Worm (Caenorhabditis elegans) whole organism, L4 larva: ENCODE results near the gene C50F4.12.

ENCODE experiments used
- F26F4.8 ChIP-seq: fragments of 200-800 bp; sonication (Bioruptor generic); conservative IDR thresholded peaks from 2 replicates; pipeline ENCODE4 v1.3.6; 2022; ENCODE audit warnings: missing genetic modification characterization, missing compliant biosample characterization
- Y48G9A.11 ChIP-seq: fragments of 200-800 bp; sonication (Bioruptor generic); IDR thresholded peaks from 2 replicates; pipeline ENCODE4 v1.3.6; 2022; ENCODE audit warnings: missing genetic modification reagents, missing genetic modification characterization, missing compliant biosample characterization
- Y75B8A.6 ChIP-seq: fragments of 200-800 bp; sonication (Bioruptor generic); IDR thresholded peaks from 2 replicates; pipeline ENCODE4 v1.3.6; 2022; ENCODE audit warnings: missing genetic modification reagents, missing genetic modification characterization, missing compliant biosample characterization
- aha-1 ChIP-seq: fragments of 150-350 bp; peaks from one replicate; lab custom pipeline; 2014; ENCODE audit warnings: missing biosample characterization, missing genetic modification characterization
- daf-16 ChIP-seq, 3 experiments: sonication (generic microtip); optimal IDR thresholded peaks; 2 replicates each; lab custom pipeline; 2016 to 2017; ENCODE audit warnings: missing genetic modification characterization in 3 of 3, missing genetic modification reagents in 3 of 3, mild to moderate bottlenecking in 2 of 3, missing compliant biosample characterization in 2 of 3, missing biosample characterization in 1 of 3, moderate library complexity in 1 of 3
- daf-8 ChIP-seq: fragments of 200-800 bp; sonication (Bioruptor generic); IDR thresholded peaks from 2 replicates; pipeline ENCODE4 v1.3.6; 2022; ENCODE audit warnings: missing genetic modification characterization, missing compliant biosample characterization
- dmd-6 ChIP-seq: fragments of 200-800 bp; sonication (Bioruptor generic); IDR thresholded peaks from 2 replicates; pipeline ENCODE4 v1.3.6; 2022; ENCODE audit warnings: missing genetic modification reagents, missing genetic modification characterization, missing compliant biosample characterization
- dve-1 ChIP-seq: sonication (generic microtip); optimal IDR thresholded peaks from 2 replicates; lab custom pipeline; 2017; ENCODE audit warnings: antibody characterized with exemption, mild to moderate bottlenecking, missing genetic modification characterization, missing compliant biosample characterization; ENCODE audit not compliant: insufficient read depth
- hif-1 ChIP-seq, 2 experiments: sonication (generic microtip); optimal IDR thresholded peaks; 2 replicates each; lab custom pipeline; 2016 to 2017; ENCODE audit warnings: missing compliant biosample characterization in 2 of 2, missing genetic modification characterization in 2 of 2, missing genetic modification reagents in 2 of 2, missing genotype in 2 of 2, mild to moderate bottlenecking in 1 of 2
- hlh-11 ChIP-seq: fragments of 200-800 bp; sonication (Bioruptor generic); optimal IDR thresholded peaks from 2 replicates; lab custom pipeline; 2018; ENCODE audit warnings: mild to moderate bottlenecking, missing genetic modification characterization, missing compliant biosample characterization
- lin-1 ChIP-seq: fragments of 200-800 bp; sonication (Bioruptor generic); IDR thresholded peaks from 2 replicates; pipeline ENCODE4 v1.3.6; 2022; ENCODE audit warnings: missing genetic modification reagents, missing genetic modification characterization, missing compliant biosample characterization
- mdl-1 ChIP-seq, 2 experiments: fragments of 150-350 bp in 1 of 2; sonication (generic microtip) in 1 of 2; optimal IDR thresholded peaks; 2 replicates each; lab custom pipeline; 2014 to 2017; ENCODE audit warnings: missing biosample characterization in 2 of 2, missing genetic modification characterization in 2 of 2
- mes-2 ChIP-seq: sonication (generic microtip); optimal IDR thresholded peaks from 2 replicates; lab custom pipeline; 2016; ENCODE audit warnings: missing genotype, mild to moderate bottlenecking, missing genetic modification characterization, missing compliant biosample characterization; ENCODE audit not compliant: poor library complexity, severe bottlenecking
- nhr-28 ChIP-seq: fragments of 150-350 bp; optimal IDR thresholded peaks from 2 replicates; lab custom pipeline; 2014; ENCODE audit warnings: missing biosample characterization, missing genetic modification characterization
- nhr-77 ChIP-seq: fragments of 150-350 bp; optimal IDR thresholded peaks from 2 replicates; lab custom pipeline; 2014; ENCODE audit warnings: missing biosample characterization, missing genetic modification characterization
- pqm-1 ChIP-seq: sonication (generic microtip); optimal IDR thresholded peaks from 2 replicates; lab custom pipeline; 2017; ENCODE audit warnings: missing biosample characterization, missing genetic modification characterization
- sdz-12 ChIP-seq: fragments of 200-800 bp; sonication (Bioruptor generic); optimal IDR thresholded peaks from 2 replicates; lab custom pipeline; 2018; ENCODE audit warnings: mild to moderate bottlenecking, missing genetic modification characterization, missing compliant biosample characterization
- tra-1 ChIP-seq: fragments of 200-800 bp; sonication (Bioruptor generic); IDR thresholded peaks from 2 replicates; pipeline ENCODE4 v1.3.6; 2022; ENCODE audit warnings: missing genetic modification reagents, missing genetic modification characterization, missing compliant biosample characterization
- unc-62 ChIP-seq, 3 experiments: fragments of 150-350 bp in 1 of 3; sonication (generic microtip); optimal IDR thresholded peaks in 2 of 3; peaks in 1 of 3; 1 replicate in 1 of 3; 2 replicates in 2 of 3; lab custom pipeline; 2014 to 2017; ENCODE audit warnings: missing biosample characterization in 3 of 3, missing genetic modification characterization in 3 of 3, missing genetic modification reagents in 3 of 3, missing genotype in 1 of 3
- vab-7 ChIP-seq: fragments of 200-800 bp; sonication (Bioruptor generic); IDR thresholded peaks from 2 replicates; pipeline ENCODE4 v1.3.6; 2022; ENCODE audit warnings: missing genetic modification reagents, missing genetic modification characterization, missing compliant biosample characterization
- zip-2 ChIP-seq: fragments of 150-350 bp; optimal IDR thresholded peaks from 2 replicates; lab custom pipeline; 2014; ENCODE audit warnings: missing biosample characterization, missing genetic modification characterization

The C50F4.12 gene

DNA sequence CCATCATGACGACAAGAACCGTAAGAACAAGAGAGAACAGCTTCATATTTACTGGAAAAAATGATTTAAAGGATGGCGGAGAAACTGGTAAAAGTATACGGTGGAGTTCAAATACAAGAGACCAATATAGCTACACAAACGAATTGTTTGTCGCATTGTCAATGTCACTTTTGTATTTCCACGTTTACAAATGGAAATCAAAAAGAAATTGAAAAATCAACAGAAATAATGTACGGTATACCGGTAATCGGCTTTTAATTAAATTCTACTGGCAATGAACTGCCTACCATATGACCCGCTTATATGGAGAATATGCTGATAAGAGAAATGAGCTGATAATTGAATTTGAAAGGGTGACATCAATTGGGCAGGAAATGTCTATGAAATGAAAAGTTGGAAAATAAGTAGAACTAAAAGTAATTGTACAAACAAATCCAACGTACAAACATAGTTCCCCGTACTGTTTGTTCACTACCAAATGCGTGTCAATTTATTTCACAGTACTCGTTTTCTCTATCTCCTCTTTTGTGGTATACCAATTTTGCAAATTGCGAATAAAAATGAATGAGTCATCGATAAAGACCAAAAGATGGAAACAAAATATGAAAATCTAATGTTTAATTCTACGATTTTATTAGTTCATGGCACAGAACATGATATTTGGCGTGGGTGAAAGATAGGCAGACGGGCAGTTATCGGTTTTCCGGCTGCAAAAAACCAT is 47.9 kb downstream of the C50F4.12 start, which contains the start of gene K06A4.7:
Gene K06A4.7, minus strand, starts transcription at position 51 of the 721 bp plus-strand sequence.
- TF ChIP-seq Y75B8A.6 (no peak), vab-7 (GFP tag; lab: Robert Waterston, UW) (no peak), hif-1 (tag; optimal IDR thresholded peaks at IDR 0.05; lab: Kevin White, UChicago) (peak in 1 of 2 experiments; percentile 1), lin-1 (GFP tag; lab: Robert Waterston, UW) (0 out of 2 replicates have a peak, but pooled peaks have one; percentile 17), aha-1 (tag; lab: Kevin White, UChicago) (peak; percentile 55), nhr-28 (tag; lab: Kevin White, UChicago) (peak; percentile 48), nhr-77 (no peak), mdl-1 (tag; optimal IDR thresholded peaks at IDR 0.05; lab: Kevin White, UChicago) (peak in 1 of 2 experiments; percentile 33), daf-16 (GFP tag; optimal IDR thresholded peaks at IDR 0.05; lab: Kevin White, UChicago) (no peak), daf-16 (tag; optimal IDR thresholded peaks at IDR 0.05; lab: Kevin White, UChicago) (peak; percentile 64), dve-1 (tag; lab: Kevin White, UChicago) (peak; percentile 21), dmd-6 (GFP tag; lab: Robert Waterston, UW) (peak; percentile 51), hlh-11 (tag; lab: Kevin White, UChicago) (peak; percentile 76), Y48G9A.11 (GFP tag; lab: Robert Waterston, UW) (no peak), tra-1 (GFP tag; lab: Robert Waterston, UW) (no peak)

DNA sequence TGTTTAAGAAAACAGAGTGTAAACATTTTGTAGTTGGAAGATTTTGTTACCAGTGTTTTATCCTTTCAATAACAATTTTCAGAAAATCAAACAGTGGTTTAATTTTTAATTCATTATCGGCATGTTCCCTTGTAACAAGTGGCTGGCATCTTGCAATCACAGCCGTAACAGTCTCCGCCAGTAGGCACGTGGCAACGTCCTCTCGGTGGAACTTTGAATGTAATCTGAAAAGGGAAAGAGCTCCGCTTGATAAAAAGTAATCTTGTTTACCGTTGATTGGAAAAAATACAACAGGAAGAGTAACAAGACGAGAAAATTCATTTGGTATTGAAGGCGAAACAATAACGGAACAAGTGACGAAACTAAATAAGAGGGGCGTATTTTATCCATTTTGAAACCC is 50.1 kb downstream of the C50F4.12 start, which contains the start of gene K06A4.10:
Gene K06A4.10, minus strand, starts transcription at position 390 of the 400 bp plus-strand sequence.
- peak; percentile 53 for TF ChIP-seq hlh-11 (tag; lab: Kevin White, UChicago)
- TF ChIP-seq zip-2 (tag; lab: Kevin White, UChicago): no peak
- no peak for TF ChIP-seq F26F4.8 (GFP tag; lab: Robert Waterston, UW)
- TF ChIP-seq dmd-6 (GFP tag; lab: Robert Waterston, UW): no peak; the same call in 1 of the 2 replicates
- TF ChIP-seq daf-16 (GFP tag; optimal IDR thresholded peaks at IDR 0.05; lab: Kevin White, UChicago): no peak
- peak; percentile 64 for TF ChIP-seq daf-16 (tag; optimal IDR thresholded peaks at IDR 0.05; lab: Kevin White, UChicago)
- no peak for TF ChIP-seq mes-2 (tag; lab: Kevin White, UChicago)
- peak; percentile 13 for TF ChIP-seq nhr-28 (tag; lab: Kevin White, UChicago)
- TF ChIP-seq mdl-1 (tag; optimal IDR thresholded peaks at IDR 0.05; lab: Kevin White, UChicago): peak in 1 of 2 experiments; percentile 38
- TF ChIP-seq pqm-1 (tag; lab: Kevin White, UChicago): no peak
- TF ChIP-seq Y75B8A.6: no peak
- peak; percentile 31 for TF ChIP-seq dve-1 (tag; lab: Kevin White, UChicago)
- no peak for TF ChIP-seq sdz-12 (GFP tag; lab: Kevin White, UChicago)
- TF ChIP-seq unc-62 (GFP tag; optimal IDR thresholded peaks at IDR 0.05 in 1 of 2; lab: Kevin White, UChicago): no peak
- no peak for TF ChIP-seq unc-62 (tag; optimal IDR thresholded peaks at IDR 0.05; lab: Kevin White, UChicago)
- peak; percentile 18; the same call in 1 of the 2 replicates for TF ChIP-seq tra-1 (GFP tag; lab: Robert Waterston, UW)
- peak; percentile 36 for TF ChIP-seq nhr-77
- no peak for TF ChIP-seq daf-8 (GFP tag; lab: Robert Waterston, UW)
- peak; percentile 45; the same call in 1 of the 2 replicates for TF ChIP-seq lin-1 (GFP tag; lab: Robert Waterston, UW)
